Worm (Caenorhabditis elegans): ENCODE results near the gene F52B11.5.

F52B11.5 gene

ce11 chrIV:14082956-14083355 lies 20.1 kb downstream of the F52B11.5 start:
- TF ChIP-seq aha-1 (tag) (peak; percentile 51), lsy-2 (tag; optimal IDR thresholded peaks at IDR 0.05) (peak in 1 of 2 experiments; percentile 10), hmg-1.1 (GFP tag; IDR thresholded peaks at IDR 0.05) (no peak)

DNA sequence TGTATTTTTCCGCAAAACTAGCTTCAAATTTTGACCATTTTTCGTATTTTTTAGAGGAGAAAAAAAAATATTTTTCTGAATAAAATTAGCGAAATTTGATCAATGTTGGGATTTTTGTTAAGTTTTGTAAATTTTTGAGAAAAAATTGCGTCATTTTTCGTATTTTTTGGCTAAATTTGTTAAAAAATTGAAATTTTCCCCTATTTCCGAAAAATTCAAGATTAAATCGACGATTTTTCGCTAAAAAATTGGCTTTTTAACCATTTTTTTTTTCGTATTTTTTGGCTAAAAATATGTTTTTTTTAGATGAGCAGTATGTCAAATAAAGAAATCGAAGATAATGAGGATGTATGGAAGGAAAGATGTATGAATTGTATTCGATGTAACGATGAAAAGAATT lies 25.9 kb downstream of the F52B11.5 start, which contains the start of gene cfp-1:
cfp-1 (plus strand) TSS at position 301 of the 400 bp plus-strand sequence.
- TF ChIP-seq F49E8.2 (tag; optimal IDR thresholded peaks at IDR 0.05; ENCODE audit: borderline replicate concordance) (no peak), nhr-48 (tag; optimal IDR thresholded peaks at IDR 0.05) (no peak), unc-62 (GFP tag; optimal IDR thresholded peaks at IDR 0.05 in 1 of 2) (peak in 1 of 2 experiments; percentile 21), unc-62 (tag; optimal IDR thresholded peaks at IDR 0.05) (no peak)

- TF ChIP-seq unc-62 (GFP tag; optimal IDR thresholded peaks at IDR 0.05 in 1 of 2) (peak in 1 of 2 experiments; percentile 17), unc-62 (tag; optimal IDR thresholded peaks at IDR 0.05) (no peak), madf-5 (GFP tag; IDR thresholded peaks at IDR 0.05) (no peak), snpc-1.2 (GFP tag; IDR thresholded peaks at IDR 0.05) (0 out of 2 replicates have a peak, but pooled peaks have one; percentile 53)
Measured at ce11 chrIV:14074456-14074855, 28.6 kb downstream of the F52B11.5 start.

ce11 chrIV:14072011-14072649 lies 30.9 kb downstream of the F52B11.5 start:
- TF ChIP-seq aha-1 (tag) (no peak), hlh-30 (tag; optimal IDR thresholded peaks at IDR 0.05; ENCODE audit: insufficient read depth) (no peak), egl-43 (GFP tag; IDR thresholded peaks at IDR 0.05) (no peak), pqm-1 (tag; optimal IDR thresholded peaks at IDR 0.05) (no peak), ceh-32 (tag; optimal IDR thresholded peaks at IDR 0.05; ENCODE audit: poor library complexity) (no peak), Y5F2A.4 (GFP tag; optimal IDR thresholded peaks at IDR 0.05) (peak; percentile 52), tra-1 (GFP tag; IDR thresholded peaks at IDR 0.05) (0 out of 2 replicates have a peak, but pooled peaks have one; percentile 6), saeg-2 (GFP tag; IDR thresholded peaks at IDR 0.05) (no peak), daf-16 (GFP tag; optimal IDR thresholded peaks at IDR 0.05) (no peak), daf-16 (tag; optimal IDR thresholded peaks at IDR 0.05) (no peak), lin-38 (GFP tag; IDR thresholded peaks at IDR 0.05) (peak; percentile 36), daf-19 (GFP tag; conservative IDR thresholded peaks at IDR 0.05) (no peak), zip-11 (GFP tag; IDR thresholded peaks at IDR 0.05) (no peak), set-16 (GFP tag; IDR thresholded peaks at IDR 0.05) (peak; percentile 84), ceh-20 (GFP tag; IDR thresholded peaks at IDR 0.05) (no peak), daf-8 (GFP tag; IDR thresholded peaks at IDR 0.05) (no peak), T26A8.4 (GFP tag; IDR thresholded peaks at IDR 0.05) (peak; percentile 34; the same call in 1 of the 2 replicates), nhr-41 (GFP tag; IDR thresholded peaks at IDR 0.05) (no peak), lin-29 (GFP tag; IDR thresholded peaks at IDR 0.05) (no peak), php-3 (GFP tag; IDR thresholded peaks at IDR 0.05) (no peak), dpl-1 (GFP tag; optimal IDR thresholded peaks at IDR 0.05) (no peak), lin-13 (GFP tag; optimal IDR thresholded peaks at IDR 0.05) (no peak), nhr-102 (tag; optimal IDR thresholded peaks at IDR 0.05) (no peak), egl-27 (tag; optimal IDR thresholded peaks at IDR 0.05) (no peak), snpc-4 (tag; optimal IDR thresholded peaks at IDR 0.05) (no peak), T20F7.1 (GFP tag; optimal IDR thresholded peaks at IDR 0.05) (no peak), spr-1 (tag; optimal IDR thresholded peaks at IDR 0.05) (no peak), ceh-44 (GFP tag; IDR thresholded peaks at IDR 0.05) (no peak), D1046.2 (GFP tag; IDR thresholded peaks at IDR 0.05) (no peak), unc-130 (GFP tag; optimal IDR thresholded peaks at IDR 0.05) (no peak), ZK546.5 (tag; optimal IDR thresholded peaks at IDR 0.05) (no peak), unc-62 (GFP tag; optimal IDR thresholded peaks at IDR 0.05 in 1 of 2) (peak in 1 of 2 experiments; percentile 80), unc-62 (tag; optimal IDR thresholded peaks at IDR 0.05) (no peak), tag-97 (GFP tag; IDR thresholded peaks at IDR 0.05) (no peak), lsy-2 (tag; optimal IDR thresholded peaks at IDR 0.05) (no peak), ctbp-1 (GFP tag; IDR thresholded peaks at IDR 0.05) (no peak), lin-1 (GFP tag; IDR thresholded peaks at IDR 0.05) (no peak), madf-9 (GFP tag; conservative IDR thresholded peaks at IDR 0.05) (no peak), aly-2 (tag; optimal IDR thresholded peaks at IDR 0.05) (no peak)

Measured in whole organism, L4 larva.